Fruit fly (Drosophila melanogaster): ENCODE results near the gene Prx4.

Gene Prx4

dm6 chr3L:3015969-3016368 is 26.2 kb upstream of the Prx4 start, which contains the start of gene CG32488:
Gene CG32488, minus strand, starts transcription at chr3L:3016069.
- TF ChIP-seq dmrt93B (GFP tag; optimal IDR thresholded peaks at IDR 0.05) (no peak), Abd-B (GFP tag; optimal IDR thresholded peaks at IDR 0.05) (no peak), Mio (GFP tag; optimal IDR thresholded peaks at IDR 0.05) (no peak), jim (GFP tag; optimal IDR thresholded peaks at IDR 0.05) (no peak)

DNA sequence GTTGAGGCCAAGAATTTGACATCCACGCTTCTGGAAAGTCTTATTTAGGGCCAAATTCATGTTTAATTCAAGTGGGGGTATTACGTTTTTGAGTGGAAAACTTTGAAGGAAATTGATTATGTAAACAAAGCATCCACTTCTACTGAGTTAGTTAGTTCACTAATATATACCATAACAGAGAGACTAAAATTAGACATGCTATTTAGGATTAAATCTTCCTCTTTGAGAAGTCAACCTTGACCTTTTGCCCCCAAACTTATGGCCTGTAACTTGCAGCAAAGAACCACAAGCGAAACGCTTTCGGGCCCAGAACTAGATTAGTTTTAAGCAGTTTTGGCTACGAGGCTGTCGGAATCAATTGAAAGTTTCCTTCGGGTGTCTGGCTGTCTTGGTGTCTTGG is 25.0 kb upstream of the Prx4 start, which contains the start of gene CG32487:
TSS of gene CG32487 (minus strand) at position 101 of the 400 bp plus-strand sequence.
- no peak for TF ChIP-seq lola (GFP tag; optimal IDR thresholded peaks at IDR 0.05)
- TF ChIP-seq Dif (GFP tag; optimal IDR thresholded peaks at IDR 0.05; ENCODE audit: partially characterized antibody), result no peak
- TF ChIP-seq br (GFP tag; optimal IDR thresholded peaks at IDR 0.05), result no peak

- no peak for TF ChIP-seq psq (GFP tag; optimal IDR thresholded peaks at IDR 0.05)
- no peak for TF ChIP-seq Dif (GFP tag; optimal IDR thresholded peaks at IDR 0.05; ENCODE audit: partially characterized antibody)
- TF ChIP-seq Hnf4 (GFP tag; optimal IDR thresholded peaks at IDR 0.05), result no peak
- no peak for TF ChIP-seq lola (GFP tag; optimal IDR thresholded peaks at IDR 0.05)
- TF ChIP-seq jim (GFP tag; optimal IDR thresholded peaks at IDR 0.05), result no peak
- no peak for TF ChIP-seq usp (GFP tag; optimal IDR thresholded peaks at IDR 0.05)
Measured at dm6 chr3L:3026421-3026820, 15.7 kb upstream of the Prx4 start, which contains the start of gene aly. Gene aly, minus strand, starts transcription at chr3L:3026521.

DNA sequence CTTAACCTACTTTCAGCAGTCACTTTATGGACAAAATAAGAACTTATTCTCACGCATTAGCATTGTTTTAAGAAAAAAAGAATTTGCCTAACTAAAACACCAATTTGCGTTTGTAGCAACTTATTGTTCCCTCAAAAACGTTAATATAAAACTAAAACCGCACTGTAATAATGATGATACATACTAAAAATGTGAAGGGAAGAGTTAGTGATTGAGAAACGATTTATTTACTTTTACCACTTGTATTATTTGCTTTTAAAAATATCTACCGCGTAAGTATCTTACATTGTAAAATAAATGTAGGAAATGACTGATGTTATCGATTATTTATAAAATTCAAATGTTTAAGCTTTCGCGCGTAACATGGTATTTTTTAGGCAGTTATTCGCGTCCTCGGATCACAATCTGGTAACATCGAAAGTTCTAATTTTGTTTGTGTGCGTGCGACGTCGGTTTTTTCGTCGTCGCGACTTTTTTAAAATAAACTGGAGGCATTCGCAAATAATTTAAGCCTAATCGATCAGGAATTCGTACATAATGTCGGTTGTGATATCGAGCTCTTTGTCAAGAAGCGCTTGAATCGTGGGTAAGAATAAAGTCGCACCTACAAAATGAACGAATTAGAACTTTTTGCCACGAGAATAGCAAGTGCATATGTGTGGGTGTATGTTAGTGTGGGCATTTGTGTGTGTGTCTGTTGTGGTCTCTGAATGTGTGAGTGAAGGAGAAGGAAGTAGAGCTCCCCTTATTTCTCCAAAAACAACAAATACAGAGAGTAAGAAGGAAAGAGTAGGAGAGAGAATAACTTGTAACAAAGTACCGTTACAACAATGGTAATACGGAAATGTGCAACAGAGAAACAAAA is 7.1 kb upstream of the Prx4 start, which contains the start of gene CG2162:
TSS of gene CG2162 (plus strand) at position 418 of the 865 bp plus-strand sequence.
- TF ChIP-seq jim (GFP tag; optimal IDR thresholded peaks at IDR 0.05), result no peak
- peak; percentile 9 for TF ChIP-seq h (GFP tag; optimal IDR thresholded peaks at IDR 0.05)
- TF ChIP-seq Rel (GFP tag; optimal IDR thresholded peaks at IDR 0.05), result no peak
- TF ChIP-seq Rel (tag; optimal IDR thresholded peaks at IDR 0.05), result peak; percentile 23
- TF ChIP-seq OdsH (GFP tag; optimal IDR thresholded peaks at IDR 0.05), result peak; percentile 7
- TF ChIP-seq N (GFP tag; optimal IDR thresholded peaks at IDR 0.05), result peak; percentile 81

DNA sequence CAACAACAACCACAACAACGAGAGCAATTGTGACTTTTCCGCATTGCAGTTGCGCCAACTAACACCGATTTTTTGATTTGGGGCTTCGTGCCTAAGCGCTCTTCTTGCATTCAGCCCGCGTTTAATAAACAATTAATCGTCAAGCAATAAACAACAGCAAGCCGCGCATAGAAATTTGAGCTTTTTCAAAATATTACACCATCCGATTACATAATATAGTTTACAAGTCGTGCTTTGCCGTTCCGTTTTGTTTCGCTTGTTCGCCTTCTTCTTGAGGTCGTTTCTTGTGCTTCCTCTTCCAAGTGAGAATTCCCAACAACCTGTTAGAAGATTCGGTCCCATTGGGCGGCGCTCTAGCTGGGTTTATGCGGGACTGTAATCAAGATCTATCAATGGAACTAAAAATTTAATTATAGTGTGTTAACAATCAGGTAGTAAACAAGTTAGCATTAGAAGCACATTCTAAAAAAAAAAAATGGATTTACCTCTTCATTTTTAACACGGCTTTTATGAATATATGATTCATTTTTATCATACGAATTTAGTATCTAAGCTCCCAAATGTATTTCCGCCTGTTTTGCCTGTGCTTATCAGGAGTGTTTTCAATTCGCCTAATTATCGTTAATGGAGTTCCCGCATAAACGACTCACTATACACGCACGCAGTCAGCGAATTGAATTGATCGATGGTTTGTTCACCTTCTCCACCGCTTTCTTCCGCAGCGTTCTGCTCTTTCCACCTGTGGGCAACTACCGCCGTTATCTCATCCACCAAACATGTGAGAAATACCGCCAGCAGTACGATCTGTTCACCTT is 6.2 kb upstream of the Prx4 start:
- no peak for TF ChIP-seq usp (GFP tag; optimal IDR thresholded peaks at IDR 0.05)
- TF ChIP-seq lola (GFP tag; optimal IDR thresholded peaks at IDR 0.05), result no peak
- peak; percentile 4 for TF ChIP-seq Jra (GFP tag; optimal IDR thresholded peaks at IDR 0.05)
- TF ChIP-seq foxo (GFP tag; optimal IDR thresholded peaks at IDR 0.05), result peak in 1 of 2 experiments; percentile 78
- no peak for TF ChIP-seq Hr78 (GFP tag; optimal IDR thresholded peaks at IDR 0.05)
- TF ChIP-seq Myc (optimal IDR thresholded peaks at IDR 0.05), result no peak
- no peak for TF ChIP-seq CrebA (GFP tag; optimal IDR thresholded peaks at IDR 0.05; ENCODE audit: borderline replicate concordance)
- TF ChIP-seq fru (GFP tag; optimal IDR thresholded peaks at IDR 0.05), result peak; percentile 81
- TF ChIP-seq sv (GFP tag; optimal IDR thresholded peaks at IDR 0.05), result peak; percentile 71
- TF ChIP-seq brk (GFP tag; optimal IDR thresholded peaks at IDR 0.05), result no peak
- peak; percentile 55 for TF ChIP-seq HLH106 (tag; optimal IDR thresholded peaks at IDR 0.05)
- no peak for TF ChIP-seq GATAd (GFP tag; optimal IDR thresholded peaks at IDR 0.05)
- peak; percentile 74 for TF ChIP-seq ey (GFP tag; optimal IDR thresholded peaks at IDR 0.05)
- TF ChIP-seq rgr (GFP tag; optimal IDR thresholded peaks at IDR 0.05), result peak; percentile 76
- TF ChIP-seq jim (GFP tag; optimal IDR thresholded peaks at IDR 0.05), result no peak
- TF ChIP-seq Vsx2 (GFP tag; optimal IDR thresholded peaks at IDR 0.05; ENCODE audit: partially characterized antibody), result no peak
- no peak for TF ChIP-seq Hr83 (GFP tag; optimal IDR thresholded peaks at IDR 0.05; ENCODE audit: poor library complexity, severe bottlenecking)
- TF ChIP-seq h (GFP tag; optimal IDR thresholded peaks at IDR 0.05), result peak; percentile 85
- no peak for TF ChIP-seq Dif (GFP tag; optimal IDR thresholded peaks at IDR 0.05; ENCODE audit: partially characterized antibody)
- no peak for TF ChIP-seq pan (optimal IDR thresholded peaks at IDR 0.05)
- TF ChIP-seq OdsH (GFP tag; optimal IDR thresholded peaks at IDR 0.05), result peak; percentile 70
- peak; percentile 10 for TF ChIP-seq CG32264 (GFP tag; optimal IDR thresholded peaks at IDR 0.05)
- TF ChIP-seq Dfd (GFP tag; optimal IDR thresholded peaks at IDR 0.05), result no peak
- TF ChIP-seq Abd-B (GFP tag; optimal IDR thresholded peaks at IDR 0.05), result no peak
- TF ChIP-seq CG9705 (GFP tag; optimal IDR thresholded peaks at IDR 0.05), result peak; percentile 52
- TF ChIP-seq woc (GFP tag; optimal IDR thresholded peaks at IDR 0.05), result peak; percentile 14
- no peak for TF ChIP-seq dsf (GFP tag; optimal IDR thresholded peaks at IDR 0.05; ENCODE audit: borderline replicate concordance)
- TF ChIP-seq dl (GFP tag; optimal IDR thresholded peaks at IDR 0.05; ENCODE audit: insufficient read depth in 1 of 2, partially characterized antibody in 2 of 2), result no peak
- peak; percentile 73 for TF ChIP-seq br (GFP tag; optimal IDR thresholded peaks at IDR 0.05)
- TF ChIP-seq tai (GFP tag; optimal IDR thresholded peaks at IDR 0.05), result no peak
- peak; percentile 33 for TF ChIP-seq dmrt93B (GFP tag; optimal IDR thresholded peaks at IDR 0.05)
- no peak for TF ChIP-seq sage (GFP tag; optimal IDR thresholded peaks at IDR 0.05)
- TF ChIP-seq N (GFP tag; optimal IDR thresholded peaks at IDR 0.05), result no peak
